Worm (Caenorhabditis elegans): ENCODE results near the gene W05E10.1.

W05E10.1 gene

ce11 chrV:11674594-11675579 lies 16.6 kb downstream of the W05E10.1 start:
- no peak for TF ChIP-seq ama-1 (optimal IDR thresholded peaks at IDR 0.05)
- TF ChIP-seq mec-3 (tag; optimal IDR thresholded peaks at IDR 0.05; ENCODE audit: borderline replicate concordance): no peak
- no peak for TF ChIP-seq unc-3 (GFP tag; conservative IDR thresholded peaks at IDR 0.05)
- no peak for TF ChIP-seq unc-3 (tag; optimal IDR thresholded peaks at IDR 0.05)
- TF ChIP-seq nhr-232 (tag; optimal IDR thresholded peaks at IDR 0.05): no peak
- TF ChIP-seq pha-2 (tag; optimal IDR thresholded peaks at IDR 0.05): peak; percentile 7
- peak; percentile 68 for TF ChIP-seq elt-2 (tag; optimal IDR thresholded peaks at IDR 0.05)
- TF ChIP-seq T23F11.4 (GFP tag; optimal IDR thresholded peaks at IDR 0.05): no peak
- TF ChIP-seq hlh-8 (tag; optimal IDR thresholded peaks at IDR 0.05): no peak
- TF ChIP-seq ceh-48 (tag; optimal IDR thresholded peaks at IDR 0.05): no peak
- no peak for TF ChIP-seq nfya-1 (tag; optimal IDR thresholded peaks at IDR 0.05)
- peak; percentile 5 for TF ChIP-seq fkh-10 (GFP tag; optimal IDR thresholded peaks at IDR 0.05)
- no peak for TF ChIP-seq ahr-1 (tag; optimal IDR thresholded peaks at IDR 0.05)
- TF ChIP-seq unc-42 (tag; optimal IDR thresholded peaks at IDR 0.05): peak; percentile 89

ce11 chrV:11673746-11674365 lies 17.6 kb downstream of the W05E10.1 start:
- peak; percentile 13 for TF ChIP-seq rnt-1 (tag; optimal IDR thresholded peaks at IDR 0.05)
- TF ChIP-seq nfya-1 (tag; optimal IDR thresholded peaks at IDR 0.05): peak; percentile 45
- no peak for TF ChIP-seq elt-4 (tag; optimal IDR thresholded peaks at IDR 0.05)
- TF ChIP-seq pros-1 (tag; optimal IDR thresholded peaks at IDR 0.05): no peak
- TF ChIP-seq sdc-2 (tag; optimal IDR thresholded peaks at IDR 0.05): no peak
- TF ChIP-seq ref-2 (tag; optimal IDR thresholded peaks at IDR 0.05): peak; percentile 57
- TF ChIP-seq eyg-1 (tag; optimal IDR thresholded peaks at IDR 0.05): no peak
- peak; percentile 3 for TF ChIP-seq ceh-31 (tag; optimal IDR thresholded peaks at IDR 0.05)
- no peak for TF ChIP-seq pat-9 (tag; optimal IDR thresholded peaks at IDR 0.05)
- TF ChIP-seq madf-2 (tag; optimal IDR thresholded peaks at IDR 0.05): no peak
- no peak for TF ChIP-seq sox-4 (tag; optimal IDR thresholded peaks at IDR 0.05)
- TF ChIP-seq hlh-30 (tag; optimal IDR thresholded peaks at IDR 0.05; ENCODE audit: insufficient read depth): peak; percentile 65
- TF ChIP-seq tbx-2 (tag; optimal IDR thresholded peaks at IDR 0.05): peak; percentile 1
- no peak for TF ChIP-seq ceh-30 (tag; optimal IDR thresholded peaks at IDR 0.05)
- TF ChIP-seq ets-4 (tag; optimal IDR thresholded peaks at IDR 0.05): no peak
- no peak for TF ChIP-seq hlh-8 (tag; optimal IDR thresholded peaks at IDR 0.05)
- no peak for TF ChIP-seq K09A11.1 (tag; optimal IDR thresholded peaks at IDR 0.05; ENCODE audit: insufficient read depth)
- TF ChIP-seq sox-2 (GFP tag; IDR thresholded peaks at IDR 0.05): peak; percentile 9; the same call in 1 of the 2 replicates
- peak; percentile 57 for TF ChIP-seq pha-2 (tag; optimal IDR thresholded peaks at IDR 0.05)
- peak; percentile 27 for TF ChIP-seq pax-1 (tag; optimal IDR thresholded peaks at IDR 0.05)

ce11 chrV:11672497-11672896 lies 19.0 kb downstream of the W05E10.1 start, which contains the start of gene lgc-44:
lgc-44 (minus strand) TSS chrV:11672597.
- TF ChIP-seq hlh-15 (tag; optimal IDR thresholded peaks at IDR 0.05): no peak
- no peak for TF ChIP-seq tbx-2 (tag; optimal IDR thresholded peaks at IDR 0.05)
- TF ChIP-seq sdc-2 (tag; optimal IDR thresholded peaks at IDR 0.05): no peak
- TF ChIP-seq sox-2 (GFP tag; IDR thresholded peaks at IDR 0.05): no peak
- no peak for TF ChIP-seq gmeb-2 (tag; optimal IDR thresholded peaks at IDR 0.05)
- no peak for TF ChIP-seq pros-1 (tag; optimal IDR thresholded peaks at IDR 0.05)
- TF ChIP-seq pag-3 (tag; optimal IDR thresholded peaks at IDR 0.05; ENCODE audit: borderline replicate concordance): no peak
- TF ChIP-seq pha-4 (tag; optimal IDR thresholded peaks at IDR 0.05): no peak
- TF ChIP-seq ceh-45 (GFP tag; IDR thresholded peaks at IDR 0.05): no peak
- no peak for TF ChIP-seq pax-1 (tag; optimal IDR thresholded peaks at IDR 0.05)
- TF ChIP-seq unc-55 (GFP tag; optimal IDR thresholded peaks at IDR 0.05): no peak
- TF ChIP-seq C08G9.2 (tag; optimal IDR thresholded peaks at IDR 0.05): no peak
- TF ChIP-seq dve-1 (tag; optimal IDR thresholded peaks at IDR 0.05): no peak
- TF ChIP-seq ama-1 (optimal IDR thresholded peaks at IDR 0.05): no peak
- TF ChIP-seq hlh-8 (tag; optimal IDR thresholded peaks at IDR 0.05): no peak

Measured in whole organism, late embryonic.